Worm (Caenorhabditis elegans) whole organism, L4/young adult: ENCODE measurements around the gene F59B2.13.

Experiments used
- W03F9.2 ChIP-seq: fragments of 150-350 bp; optimal IDR thresholded peaks from 2 replicates; lab custom pipeline; 2014; ENCODE audit warnings: missing biosample characterization, missing genetic modification characterization
- dao-5 ChIP-seq: sonication (generic microtip); optimal IDR thresholded peaks from 2 replicates; lab custom pipeline; 2016; ENCODE audit warnings: missing genotype, missing genetic modification characterization, moderate library complexity, missing compliant biosample characterization
- him-1 ChIP-seq: sonication (generic microtip); optimal IDR thresholded peaks from 2 replicates; lab custom pipeline; 2016; ENCODE audit warnings: missing genotype, missing genetic modification reagents, missing genetic modification characterization, missing compliant biosample characterization

DNA sequence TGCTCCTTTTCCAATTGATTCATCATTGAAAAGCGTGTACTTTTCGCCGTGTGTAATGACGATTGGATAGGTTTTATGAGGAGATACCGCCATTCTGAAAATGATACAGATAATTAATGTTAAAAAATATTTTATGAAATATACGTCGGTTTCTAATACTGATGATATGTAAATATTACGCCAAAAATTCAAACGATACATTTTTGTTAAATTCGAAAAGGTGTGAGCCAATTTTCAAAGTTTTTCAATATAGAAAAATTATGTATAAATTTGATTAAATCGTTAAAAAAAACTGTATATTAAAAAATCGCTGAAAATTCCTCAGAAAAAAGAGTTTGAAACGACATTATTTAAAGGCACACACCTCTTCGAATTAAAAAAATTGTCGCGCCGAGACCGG lies 23.7 kb upstream of the F59B2.13 start, which contains the start of gene ikke-1:
- TF ChIP-seq dao-5 (tag; lab: Kevin White, UChicago) (no peak), W03F9.2 (tag; lab: Kevin White, UChicago) (no peak), him-1 (no peak)
